Fruit fly (Drosophila melanogaster) whole organism, embryonic: Measurements from ENCODE around the gene CG5087.

Experiments
- BEAF-32 ChIP-seq: fragments of 200-800 bp; sonication (Bioruptor generic); optimal IDR thresholded peaks from 3 replicates; lab custom pipeline; 2017; ENCODE audit warnings: missing biosample characterization, missing genetic modification characterization, mild to moderate bottlenecking, moderate library complexity, missing genetic modification reagents
- C15 ChIP-seq: fragments of 200-800 bp; sonication (Bioruptor generic); IDR thresholded peaks from 3 replicates; pipeline ENCODE4 v1.3.6; 2022; ENCODE audit warnings: missing biosample characterization, missing genetic modification characterization
- CG10565 ChIP-seq: fragments of 200-800 bp; sonication (Bioruptor generic); optimal IDR thresholded peaks from 3 replicates; lab custom pipeline; 2016; ENCODE audit warnings: missing biosample characterization, mild to moderate bottlenecking, missing genetic modification characterization
- CG11093 ChIP-seq: fragments of 200-800 bp; sonication (Bioruptor generic); IDR thresholded peaks from 3 replicates; pipeline ENCODE4 v1.3.6; 2022; ENCODE audit warnings: missing biosample characterization, missing genetic modification characterization
- CG12391 ChIP-seq: fragments of 200-800 bp; sonication (Bioruptor generic); optimal IDR thresholded peaks from 3 replicates; lab custom pipeline; 2018; ENCODE audit warnings: missing biosample characterization, mild to moderate bottlenecking, missing genetic modification characterization, moderate library complexity
- CG12659 ChIP-seq: fragments of 200-800 bp; sonication (Bioruptor generic); optimal IDR thresholded peaks from 3 replicates; lab custom pipeline; 2017; ENCODE audit warnings: mild to moderate bottlenecking, missing biosample characterization, missing genetic modification reagents, missing genetic modification characterization
- CG13424 ChIP-seq: fragments of 200-800 bp; sonication (Bioruptor generic); optimal IDR thresholded peaks from 2 replicates; lab custom pipeline; 2019; ENCODE audit warnings: missing biosample characterization, mild to moderate bottlenecking, missing genetic modification characterization, moderate library complexity
- CG13624 ChIP-seq: fragments of 200-800 bp; sonication (Bioruptor generic); optimal IDR thresholded peaks from 2 replicates; lab custom pipeline; 2016; ENCODE audit warnings: missing biosample characterization, missing genetic modification characterization
- CG14441 ChIP-seq: fragments of 200-800 bp; sonication (Bioruptor generic); IDR thresholded peaks from 2 replicates; pipeline ENCODE4 v1.3.6; 2022; ENCODE audit warnings: missing biosample characterization, missing genetic modification characterization
- CG14710 ChIP-seq: fragments of 200-800 bp; sonication (Bioruptor generic); optimal IDR thresholded peaks from 3 replicates; lab custom pipeline; 2019; ENCODE audit warnings: missing biosample characterization, mild to moderate bottlenecking, missing genetic modification characterization, moderate library complexity
- CG18262 ChIP-seq: fragments of 200-800 bp; optimal IDR thresholded peaks from 3 replicates; lab custom pipeline; 2019; ENCODE audit warnings: missing biosample characterization, mild to moderate bottlenecking, missing genetic modification characterization, moderate library complexity
- CG2199 ChIP-seq: fragments of 200-800 bp; sonication (Bioruptor generic); IDR thresholded peaks from 3 replicates; pipeline ENCODE4 v1.3.6; 2022; ENCODE audit warnings: missing biosample characterization, missing genetic modification characterization
- CG30020 ChIP-seq: fragments of 200-800 bp; optimal IDR thresholded peaks from 2 replicates; lab custom pipeline; 2019; ENCODE audit warnings: missing biosample characterization, mild to moderate bottlenecking, missing genetic modification characterization, moderate library complexity
- CG3281 ChIP-seq: fragments of 200-800 bp; sonication (Bioruptor generic); optimal IDR thresholded peaks from 3 replicates; lab custom pipeline; 2017; ENCODE audit warnings: missing biosample characterization, mild to moderate bottlenecking, missing genetic modification characterization
- CG4360 ChIP-seq: fragments of 200-800 bp; sonication (Bioruptor generic); IDR thresholded peaks from 2 replicates; pipeline ENCODE4 v1.3.6; 2022; ENCODE audit warnings: missing biosample characterization, missing genetic modification characterization
- CG4424 ChIP-seq: fragments of 200-800 bp; sonication (Bioruptor generic); optimal IDR thresholded peaks from 3 replicates; lab custom pipeline; 2016; ENCODE audit warnings: missing biosample characterization, missing genetic modification characterization
- CG8478 ChIP-seq: fragments of >200 bp; optimal IDR thresholded peaks from 2 replicates; lab custom pipeline; 2018
- CG9215 ChIP-seq: fragments of 200-800 bp; sonication (Bioruptor generic); IDR thresholded peaks from 2 replicates; pipeline ENCODE4 v1.3.6; 2022; ENCODE audit warnings: missing biosample characterization, missing genetic modification characterization
- CTCF ChIP-seq: fragments of 200-800 bp; sonication (Bioruptor generic); optimal IDR thresholded peaks from 2 replicates; lab custom pipeline; 2017; ENCODE audit warnings: missing biosample characterization, mild to moderate bottlenecking, missing genetic modification characterization, moderate library complexity
- Dll ChIP-seq: fragments of 200-800 bp; sonication (Bioruptor generic); IDR thresholded peaks from 4 replicates; pipeline ENCODE4 v1.3.6; 2022; ENCODE audit warnings: missing biosample characterization, missing genetic modification characterization; ENCODE audit not compliant: partially characterized antibody
- Doc3 ChIP-seq: fragments of 200-800 bp; sonication (Bioruptor generic); IDR thresholded peaks from 3 replicates; pipeline ENCODE4 v1.3.6; 2022; ENCODE audit warnings: missing biosample characterization, missing genetic modification characterization; ENCODE audit not compliant: partially characterized antibody
- Elba2 ChIP-seq: fragments of 200-800 bp; sonication (Bioruptor generic); optimal IDR thresholded peaks from 3 replicates; lab custom pipeline; 2016; ENCODE audit warnings: missing biosample characterization, missing genetic modification characterization
- Hr3 ChIP-seq: fragments of 200-800 bp; sonication (Bioruptor generic); optimal IDR thresholded peaks from 3 replicates; lab custom pipeline; 2016; ENCODE audit warnings: missing biosample characterization, missing genetic modification characterization
- Hr39 ChIP-seq: fragments of >200 bp; optimal IDR thresholded peaks from 2 replicates; lab custom pipeline; 2017
- Jarid2 ChIP-seq: fragments of 200-800 bp; sonication (Bioruptor generic); optimal IDR thresholded peaks from 3 replicates; lab custom pipeline; 2017; ENCODE audit warnings: mild to moderate bottlenecking, missing biosample characterization, missing genetic modification reagents, missing genetic modification characterization
- Kr ChIP-seq: fragments of 200-800 bp; sonication (Bioruptor generic); optimal IDR thresholded peaks from 2 replicates; lab custom pipeline; 2017; ENCODE audit warnings: missing biosample characterization, mild to moderate bottlenecking, missing genetic modification characterization
- MBD-R2 ChIP-seq: fragments of 200-800 bp; sonication (Bioruptor generic); IDR thresholded peaks from 2 replicates; pipeline ENCODE4 v1.3.6; 2022; ENCODE audit warnings: missing biosample characterization, missing genetic modification characterization
- MTF-1 ChIP-seq: fragments of 200-800 bp; sonication (Bioruptor generic); optimal IDR thresholded peaks from 2 replicates; lab custom pipeline; 2018; ENCODE audit warnings: missing biosample characterization, mild to moderate bottlenecking, missing genetic modification characterization, borderline replicate concordance
- Nf-YB ChIP-seq: fragments of 200-800 bp; sonication (Bioruptor generic); optimal IDR thresholded peaks from 3 replicates; lab custom pipeline; 2019; ENCODE audit warnings: missing biosample characterization, mild to moderate bottlenecking, missing genetic modification characterization, moderate library complexity
- Pdp1 ChIP-seq, 2 experiments: fragments of 200-800 bp; sonication (Bioruptor generic); optimal IDR thresholded peaks; 3 replicates each; lab custom pipeline; 2016; ENCODE audit warnings: missing biosample characterization in 2 of 2, missing genetic modification characterization in 2 of 2, mild to moderate bottlenecking in 1 of 2, moderate library complexity in 1 of 2
- Poxn ChIP-seq: fragments of 200-800 bp; sonication (Bioruptor generic); IDR thresholded peaks from 2 replicates; pipeline ENCODE4 v1.3.6; 2022; ENCODE audit warnings: missing biosample characterization, missing genetic modification characterization
- Scr ChIP-seq: fragments of 200-800 bp; sonication (Bioruptor generic); IDR thresholded peaks from 2 replicates; pipeline ENCODE4 v1.3.6; 2022; ENCODE audit warnings: missing biosample characterization, missing genetic modification characterization; ENCODE audit not compliant: partially characterized antibody
- TFAM ChIP-seq: fragments of 200-800 bp; sonication (Bioruptor generic); optimal IDR thresholded peaks from 2 replicates; lab custom pipeline; 2017; ENCODE audit warnings: missing biosample characterization, missing genetic modification characterization, inconsistent platforms
- Taf1 ChIP-seq: fragments of 200-800 bp; sonication (Bioruptor generic); IDR thresholded peaks from 2 replicates; pipeline ENCODE4 v1.3.6; 2022; ENCODE audit warnings: missing biosample characterization, missing genetic modification characterization
- Usf ChIP-seq: fragments of 200-800 bp; sonication (Bioruptor generic); optimal IDR thresholded peaks from 2 replicates; lab custom pipeline; 2017; ENCODE audit warnings: missing genotype, missing biosample characterization, missing genetic modification characterization
- bbx ChIP-seq: fragments of 200-800 bp; sonication (Bioruptor generic); IDR thresholded peaks from 2 replicates; pipeline ENCODE4 v1.3.6; 2022; ENCODE audit warnings: missing biosample characterization, missing genetic modification characterization; ENCODE audit not compliant: partially characterized antibody
- cas ChIP-seq: fragments of 200-800 bp; sonication (Bioruptor generic); IDR thresholded peaks from 2 replicates; pipeline ENCODE4 v1.3.6; 2022; ENCODE audit warnings: missing biosample characterization, missing genetic modification characterization
- emc ChIP-seq: fragments of 200-800 bp; sonication (Bioruptor generic); optimal IDR thresholded peaks from 2 replicates; lab custom pipeline; 2016; ENCODE audit warnings: missing biosample characterization, missing genetic modification characterization
- fd102C ChIP-seq: fragments of 200-800 bp; sonication (Bioruptor generic); optimal IDR thresholded peaks from 2 replicates; lab custom pipeline; 2018; ENCODE audit warnings: missing biosample characterization, mild to moderate bottlenecking, missing genetic modification characterization, moderate library complexity
- gcm ChIP-seq: fragments of 200-800 bp; sonication (Bioruptor generic); optimal IDR thresholded peaks from 2 replicates; lab custom pipeline; 2019; ENCODE audit warnings: missing biosample characterization, mild to moderate bottlenecking, missing genetic modification characterization, moderate library complexity
- gsb ChIP-seq: fragments of 200-800 bp; sonication (Bioruptor generic); IDR thresholded peaks from 2 replicates; pipeline ENCODE4 v1.3.6; 2022; ENCODE audit warnings: missing biosample characterization, missing genetic modification characterization
- lab ChIP-seq: fragments of 200-800 bp; sonication (Bioruptor generic); optimal IDR thresholded peaks from 3 replicates; lab custom pipeline; 2017; ENCODE audit warnings: missing biosample characterization, missing genetic modification characterization, mild to moderate bottlenecking, moderate library complexity, missing genetic modification reagents
- lmd ChIP-seq: fragments of 200-800 bp; sonication (Bioruptor generic); IDR thresholded peaks from 2 replicates; pipeline ENCODE4 v1.3.6; 2022; ENCODE audit warnings: missing biosample characterization, missing genetic modification characterization
- luna ChIP-seq: fragments of 200-800 bp; sonication (Bioruptor generic); optimal IDR thresholded peaks from 2 replicates; lab custom pipeline; 2016; ENCODE audit warnings: missing biosample characterization, missing genetic modification characterization
- odd ChIP-seq: fragments of 200-800 bp; sonication (Bioruptor generic); optimal IDR thresholded peaks from 2 replicates; lab custom pipeline; 2017; ENCODE audit warnings: missing biosample characterization, mild to moderate bottlenecking, missing genetic modification characterization
- sd ChIP-seq: fragments of 200-800 bp; sonication (Bioruptor generic); optimal IDR thresholded peaks from 3 replicates; lab custom pipeline; 2018; ENCODE audit warnings: missing biosample characterization, mild to moderate bottlenecking, missing genetic modification characterization, moderate library complexity
- sisA ChIP-seq: fragments of 200-800 bp; sonication (Bioruptor generic); IDR thresholded peaks from 2 replicates; pipeline ENCODE4 v1.3.6; 2022; ENCODE audit warnings: missing biosample characterization, missing genetic modification characterization
- slp2 ChIP-seq: fragments of 200-800 bp; sonication (Bioruptor generic); optimal IDR thresholded peaks from 2 replicates; lab custom pipeline; 2016; ENCODE audit warnings: missing biosample characterization, missing genetic modification characterization
- tio ChIP-seq: fragments of 200-800 bp; sonication (Bioruptor generic); optimal IDR thresholded peaks from 2 replicates; lab custom pipeline; 2017; ENCODE audit warnings: missing biosample characterization, missing genetic modification characterization, inconsistent platforms
- trem ChIP-seq: fragments of 200-800 bp; optimal IDR thresholded peaks from 3 replicates; lab custom pipeline; 2019; ENCODE audit warnings: missing biosample characterization, mild to moderate bottlenecking, missing genetic modification characterization, moderate library complexity
- yki ChIP-seq: fragments of >200 bp; optimal IDR thresholded peaks from 3 replicates; lab custom pipeline; 2018
- zen2 ChIP-seq: fragments of 200-800 bp; sonication (Bioruptor generic); IDR thresholded peaks from 3 replicates; pipeline ENCODE4 v1.3.6; 2022; ENCODE audit warnings: missing biosample characterization, missing genetic modification characterization; ENCODE audit not compliant: partially characterized antibody

Gene CG5087

dm6 chr3L:9045318-9045717, 47.3 kb downstream of the CG5087 start (continued):
- peak; percentile 78 for TF ChIP-seq CG18262 (tag; lab: Kevin White, UChicago)
- TF ChIP-seq CG14710 (tag; lab: Kevin White, UChicago) = peak; percentile 71
- TF ChIP-seq BEAF-32 (GFP tag; lab: Kevin White, UChicago) = no peak
- TF ChIP-seq odd (GFP tag; lab: Kevin White, UChicago) = no peak
- no peak for TF ChIP-seq C15 (GFP tag; lab: Robert Waterston, UW)
- TF ChIP-seq CG3281 (GFP tag; lab: Kevin White, UChicago) = peak; percentile 33
- TF ChIP-seq Scr = no peak
- TF ChIP-seq CG2199 (GFP tag; lab: Robert Waterston, UW) = peak; percentile 67; the same call in 1 of the 3 replicates
- peak; percentile 17 for TF ChIP-seq Hr3
- TF ChIP-seq sisA (GFP tag; lab: Robert Waterston, UW) = peak; percentile 78
- no peak for TF ChIP-seq CG8478 (lab: Kevin White, UChicago)
- no peak for TF ChIP-seq Dll (GFP tag; lab: Robert Waterston, UW)
- TF ChIP-seq Jarid2 (GFP tag; lab: Kevin White, UChicago) = peak; percentile 19
- TF ChIP-seq fd102C (GFP tag; lab: Kevin White, UChicago) = no peak
- no peak for TF ChIP-seq CTCF
- no peak for TF ChIP-seq Hr39 (lab: Kevin White, UChicago)
- TF ChIP-seq luna = no peak
- TF ChIP-seq CG30020 (tag; lab: Kevin White, UChicago) = no peak
- peak; percentile 63; the same call in 2 of the 3 replicates for TF ChIP-seq CG11093
- peak; percentile 64 for TF ChIP-seq lab (GFP tag; lab: Kevin White, UChicago)
- no peak for TF ChIP-seq yki
- peak; percentile 81 for TF ChIP-seq CG14441 (GFP tag; lab: Robert Waterston, UW)
- TF ChIP-seq lmd = peak; percentile 68
- peak; percentile 40 for TF ChIP-seq emc (GFP tag; lab: Kevin White, UChicago)
- TF ChIP-seq zen2 (GFP tag; lab: Robert Waterston, UW) = no peak
- no peak for TF ChIP-seq CG10565
- TF ChIP-seq Nf-YB (GFP tag; lab: Kevin White, UChicago) = peak; percentile 29
- peak; percentile 40; the same call in 1 of the 2 replicates for TF ChIP-seq CG4360 (GFP tag; lab: Robert Waterston, UW)
- TF ChIP-seq tio = no peak
- no peak for TF ChIP-seq Usf (GFP tag; lab: Kevin White, UChicago)
- no peak for TF ChIP-seq Poxn (GFP tag; lab: Robert Waterston, UW)
- TF ChIP-seq CG9215 (GFP tag; lab: Robert Waterston, UW) = peak; percentile 27; the same call in 1 of the 2 replicates
- TF ChIP-seq Elba2 (GFP tag; lab: Kevin White, UChicago) = no peak
- peak; percentile 59 for TF ChIP-seq gsb (GFP tag; lab: Robert Waterston, UW)
- TF ChIP-seq Doc3 (GFP tag; lab: Robert Waterston, UW) = no peak
- TF ChIP-seq slp2 = peak; percentile 26
- no peak for TF ChIP-seq bbx (GFP tag; lab: Robert Waterston, UW)
- TF ChIP-seq CG4424 (GFP tag; lab: Kevin White, UChicago) = peak; percentile 68
- TF ChIP-seq gcm = peak; percentile 19
- no peak for TF ChIP-seq Kr (GFP tag; lab: Kevin White, UChicago)
- peak; percentile 12 for TF ChIP-seq CG12659 (GFP tag; lab: Kevin White, UChicago)
- TF ChIP-seq CG13424 (tag; lab: Kevin White, UChicago) = peak; percentile 46
- peak; percentile 21 for TF ChIP-seq TFAM (GFP tag; lab: Kevin White, UChicago)
- peak; percentile 40 for TF ChIP-seq MTF-1
- peak; percentile 19; the same call in 1 of the 2 replicates for TF ChIP-seq MBD-R2 (GFP tag; lab: Robert Waterston, UW)
- TF ChIP-seq Pdp1 (GFP tag; optimal IDR thresholded peaks at IDR 0.05; lab: Kevin White, UChicago) = peak; percentile 59 to 75
- peak; percentile 64 for TF ChIP-seq CG13624 (GFP tag; lab: Kevin White, UChicago)
- TF ChIP-seq cas (GFP tag; lab: Robert Waterston, UW) = no peak
- TF ChIP-seq CG12391 (tag; lab: Kevin White, UChicago) = peak; percentile 53
- no peak for TF ChIP-seq sd
- peak; percentile 53 for TF ChIP-seq trem (tag; lab: Kevin White, UChicago)
- no peak for TF ChIP-seq Taf1 (GFP tag; lab: Robert Waterston, UW)
